Fruit fly (Drosophila melanogaster): ENCODE measurements around the gene mtrm.

The mtrm gene

DNA sequence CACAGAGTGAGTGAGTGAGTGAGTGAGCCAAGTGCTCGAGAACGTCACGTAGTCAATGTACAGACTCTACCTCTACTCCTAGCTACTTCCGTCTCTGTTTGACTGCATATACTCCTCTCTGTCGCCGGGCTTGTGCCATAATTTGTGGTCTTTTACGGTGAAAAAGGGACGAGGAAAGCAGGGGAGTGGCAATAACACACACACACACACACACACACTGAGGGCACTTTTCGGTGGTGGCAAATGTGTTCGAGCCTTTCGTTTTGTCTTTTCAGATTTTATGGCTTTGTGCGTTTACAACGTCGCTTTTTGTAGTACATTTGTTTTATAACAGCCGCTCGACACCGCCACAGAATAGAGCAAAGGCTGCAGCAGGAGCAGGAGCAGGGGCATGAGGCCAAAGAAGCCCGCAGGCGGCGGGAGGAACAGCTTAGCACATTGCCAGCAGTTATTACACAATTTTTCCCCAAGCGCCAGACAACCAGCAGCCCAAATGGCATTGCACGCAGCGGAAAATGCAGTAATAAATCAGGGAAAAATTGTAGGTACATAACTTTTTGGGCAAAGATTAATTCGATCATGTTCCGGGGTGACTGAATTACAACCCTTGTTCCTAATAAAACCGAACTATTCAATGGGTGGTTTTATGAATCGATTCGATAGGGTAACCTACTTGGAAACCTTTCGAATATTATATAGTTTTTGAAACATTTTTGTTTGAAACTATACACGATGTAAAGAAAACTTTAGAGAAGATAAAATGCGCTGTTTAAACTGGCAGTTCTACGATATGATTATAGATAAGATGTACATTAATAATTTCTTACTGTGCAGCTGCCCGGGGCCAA lies 46.2 kb downstream of the mtrm start (continued):
- TF ChIP-seq CG6854 (GFP tag; optimal IDR thresholded peaks at IDR 0.05) (no peak), kni (GFP tag; optimal IDR thresholded peaks at IDR 0.05) (no peak), kay (GFP tag; optimal IDR thresholded peaks at IDR 0.05) (no peak), CG4424 (GFP tag; optimal IDR thresholded peaks at IDR 0.05) (no peak), slou (GFP tag; optimal IDR thresholded peaks at IDR 0.05) (no peak), seq (GFP tag; IDR thresholded peaks at IDR 0.05) (no peak), grn (GFP tag; optimal IDR thresholded peaks at IDR 0.05) (no peak), CG17385 (GFP tag; optimal IDR thresholded peaks at IDR 0.05) (peak; percentile 12), Tbp (GFP tag; optimal IDR thresholded peaks at IDR 0.05) (no peak), cad (GFP tag; optimal IDR thresholded peaks at IDR 0.05) (peak; percentile 86), CG7786 (GFP tag; optimal IDR thresholded peaks at IDR 0.05) (no peak), ERR (GFP tag; optimal IDR thresholded peaks at IDR 0.05) (no peak), CG7839 (tag; optimal IDR thresholded peaks at IDR 0.05) (peak; percentile 15), knrl (GFP tag; IDR thresholded peaks at IDR 0.05; ENCODE audit: partially characterized antibody) (no peak), hbn (GFP tag; IDR thresholded peaks at IDR 0.05; ENCODE audit: partially characterized antibody) (no peak), CG10274 (GFP tag; optimal IDR thresholded peaks at IDR 0.05) (no peak), ci (GFP tag; IDR thresholded peaks at IDR 0.05) (no peak), CG12236 (GFP tag; optimal IDR thresholded peaks at IDR 0.05) (no peak), insv (GFP tag; optimal IDR thresholded peaks at IDR 0.05) (no peak), CG4854 (GFP tag; optimal IDR thresholded peaks at IDR 0.05) (no peak), hth (optimal IDR thresholded peaks at IDR 0.05) (no peak), sens (GFP tag) (peak; percentile 49), chif (GFP tag; optimal IDR thresholded peaks at IDR 0.05) (no peak), CG3995 (GFP tag; optimal IDR thresholded peaks at IDR 0.05) (no peak), CG12744 (GFP tag; optimal IDR thresholded peaks at IDR 0.05) (no peak), CG6683 (GFP tag; optimal IDR thresholded peaks at IDR 0.05) (no peak), z (GFP tag; IDR thresholded peaks at IDR 0.05) (peak; percentile 93), ash1 (GFP tag; optimal IDR thresholded peaks at IDR 0.05) (no peak), ranshi (GFP tag; IDR thresholded peaks at IDR 0.05) (no peak), bcd (GFP tag; optimal IDR thresholded peaks at IDR 0.05) (no peak), ap (GFP tag; IDR thresholded peaks at IDR 0.05) (no peak), CG10431 (GFP tag; optimal IDR thresholded peaks at IDR 0.05) (no peak), CG30020 (tag; optimal IDR thresholded peaks at IDR 0.05) (no peak), lilli (GFP tag; optimal IDR thresholded peaks at IDR 0.05) (peak; percentile 17), en (GFP tag; optimal IDR thresholded peaks at IDR 0.05) (no peak), CG14667 (GFP tag; IDR thresholded peaks at IDR 0.05) (no peak), Mrtf (GFP tag; IDR thresholded peaks at IDR 0.05) (no peak), Ptx1 (GFP tag; IDR thresholded peaks at IDR 0.05) (peak; percentile 30; the same call in 1 of the 2 replicates), sens-2 (GFP tag; IDR thresholded peaks at IDR 0.05) (no peak), unc-4 (GFP tag; IDR thresholded peaks at IDR 0.05; ENCODE audit: partially characterized antibody) (no peak), bowl (GFP tag; IDR thresholded peaks at IDR 0.05) (no peak), Stat92E (GFP tag; optimal IDR thresholded peaks at IDR 0.05) (no peak), CG17186 (GFP tag; optimal IDR thresholded peaks at IDR 0.05) (no peak), CG16815 (GFP tag; optimal IDR thresholded peaks at IDR 0.05) (no peak), vvl (GFP tag; IDR thresholded peaks at IDR 0.05) (no peak), CG8388 (GFP tag; optimal IDR thresholded peaks at IDR 0.05) (no peak), CG11560 (tag; IDR thresholded peaks at IDR 0.05) (no peak), CG32532 (GFP tag; IDR thresholded peaks at IDR 0.05) (no peak), D19A (tag; optimal IDR thresholded peaks at IDR 0.05) (peak; percentile 32), CG4617 (GFP tag; optimal IDR thresholded peaks at IDR 0.05; ENCODE audit: borderline replicate concordance) (no peak), Neu2 (GFP tag; optimal IDR thresholded peaks at IDR 0.05; ENCODE audit: borderline replicate concordance) (no peak)
